Worm (Caenorhabditis elegans) whole organism, late embryonic: ENCODE results near the gene ZK792.7.

ENCODE experiments used
- T23F11.4 ChIP-seq: fragments of 200-800 bp; sonication (Bioruptor generic); optimal IDR thresholded peaks from 2 replicates; lab custom pipeline; 2018; ENCODE audit warnings: mild to moderate bottlenecking, missing genetic modification characterization, missing compliant biosample characterization
- ceh-14 ChIP-seq: sonication (generic microtip); optimal IDR thresholded peaks from 2 replicates; lab custom pipeline; 2016; ENCODE audit warnings: missing genotype, missing genetic modification characterization, missing compliant biosample characterization
- ceh-19 ChIP-seq: fragments of 200-800 bp; sonication (Bioruptor generic); optimal IDR thresholded peaks from 2 replicates; lab custom pipeline; 2018; ENCODE audit warnings: mild to moderate bottlenecking, missing genetic modification characterization, missing compliant biosample characterization
- fkh-6 ChIP-seq: sonication (generic microtip); optimal IDR thresholded peaks from 2 replicates; lab custom pipeline; 2016; ENCODE audit warnings: missing genetic modification characterization, missing compliant biosample characterization
- lim-6 ChIP-seq: sonication (generic microtip); optimal IDR thresholded peaks from 2 replicates; lab custom pipeline; 2016; ENCODE audit warnings: missing genetic modification characterization, missing compliant biosample characterization
- nhr-11 ChIP-seq: fragments of 150-350 bp; optimal IDR thresholded peaks from 2 replicates; lab custom pipeline; 2014; ENCODE audit warnings: missing biosample characterization, missing genetic modification characterization

DNA sequence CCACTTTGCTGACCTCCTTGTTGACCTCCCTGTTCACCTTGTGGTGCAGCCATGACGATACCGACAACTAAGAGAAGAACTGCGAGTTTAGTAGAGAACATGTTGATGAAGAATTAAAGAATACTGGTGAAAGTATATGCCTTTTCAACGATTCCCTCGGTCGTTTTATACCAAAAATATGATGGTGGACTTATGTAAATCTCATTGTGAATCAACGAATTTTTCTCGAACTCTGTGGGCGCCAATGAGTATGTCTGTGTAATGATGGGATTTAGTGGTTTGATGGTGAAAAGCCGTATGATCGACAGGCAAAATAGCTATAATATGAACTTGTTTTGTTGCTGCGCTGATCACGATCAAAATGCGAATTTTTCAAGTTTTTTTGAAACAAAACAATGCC, 43.0 kb downstream of the ZK792.7 start, which contains the start of gene K01A6.8:
- TF ChIP-seq ceh-14 (no peak), fkh-6 (tag; lab: Kevin White, UChicago) (no peak), nhr-11 (no peak), lim-6 (tag; lab: Kevin White, UChicago) (no peak), ceh-19 (GFP tag; lab: Kevin White, UChicago) (no peak), T23F11.4 (GFP tag; lab: Kevin White, UChicago) (no peak)
